Fruit fly (Drosophila melanogaster) whole organism, embryonic: ENCODE results near the gene vers.

Experiments used
- ATbp ChIP-seq: fragments of 200-800 bp; sonication (Bioruptor generic); optimal IDR thresholded peaks from 2 replicates; lab custom pipeline; 2017; ENCODE audit warnings: missing biosample characterization, mild to moderate bottlenecking, missing genetic modification characterization, missing genetic modification reagents
- Awh ChIP-seq: fragments of 200-800 bp; sonication (Bioruptor generic); IDR thresholded peaks from 2 replicates; pipeline ENCODE4, ENCODE4 v1.3.6; 2022; ENCODE audit warnings: missing biosample characterization, missing genetic modification characterization
- CG10462 ChIP-seq: fragments of 200-800 bp; sonication (Bioruptor generic); optimal IDR thresholded peaks from 2 replicates; lab custom pipeline; 2016; ENCODE audit warnings: missing biosample characterization, missing genetic modification characterization
- CG11696 ChIP-seq: fragments of 200-800 bp; sonication (Bioruptor generic); IDR thresholded peaks from 2 replicates; pipeline ENCODE4 v1.3.6; 2022; ENCODE audit warnings: missing biosample characterization, missing genetic modification characterization
- CG13296 ChIP-seq: fragments of 200-800 bp; sonication (Bioruptor generic); optimal IDR thresholded peaks from 3 replicates; lab custom pipeline; 2018; ENCODE audit warnings: missing biosample characterization, mild to moderate bottlenecking, missing genetic modification characterization
- CG13624 ChIP-seq: fragments of 200-800 bp; sonication (Bioruptor generic); optimal IDR thresholded peaks from 2 replicates; lab custom pipeline; 2016; ENCODE audit warnings: missing biosample characterization, missing genetic modification characterization
- CG17802 ChIP-seq: fragments of 200-800 bp; sonication (Bioruptor generic); optimal IDR thresholded peaks from 2 replicates; lab custom pipeline; 2018; ENCODE audit warnings: missing biosample characterization, mild to moderate bottlenecking, missing genetic modification characterization, moderate library complexity
- CG18011 ChIP-seq: fragments of 200-800 bp; sonication (Bioruptor generic); optimal IDR thresholded peaks from 2 replicates; lab custom pipeline; 2017; ENCODE audit warnings: missing biosample characterization, missing genetic modification characterization, mild to moderate bottlenecking, moderate library complexity, missing genotype
- CG18262 ChIP-seq: fragments of 200-800 bp; optimal IDR thresholded peaks from 3 replicates; lab custom pipeline; 2019; ENCODE audit warnings: missing biosample characterization, mild to moderate bottlenecking, missing genetic modification characterization, moderate library complexity
- CG18764 ChIP-seq: fragments of 200-800 bp; sonication (Bioruptor generic); optimal IDR thresholded peaks from 3 replicates; lab custom pipeline; 2016; ENCODE audit warnings: missing biosample characterization, missing genetic modification characterization
- CG32532 ChIP-seq: fragments of 200-800 bp; sonication (Bioruptor generic); IDR thresholded peaks from 2 replicates; pipeline ENCODE4 v1.3.6; 2022; ENCODE audit warnings: missing biosample characterization, missing genetic modification characterization
- CG34224 ChIP-seq: fragments of 200-800 bp; sonication (Bioruptor generic); IDR thresholded peaks from 3 replicates; pipeline ENCODE4 v1.3.6; 2022; ENCODE audit warnings: missing biosample characterization, missing genetic modification characterization; ENCODE audit not compliant: partially characterized antibody
- CG34376 ChIP-seq: fragments of 200-800 bp; sonication (Bioruptor generic); optimal IDR thresholded peaks from 2 replicates; lab custom pipeline; 2018; ENCODE audit warnings: missing biosample characterization, mild to moderate bottlenecking, missing genetic modification characterization
- CG3726 ChIP-seq: fragments of 200-800 bp; sonication (Bioruptor generic); IDR thresholded peaks from 3 replicates; pipeline ENCODE4, ENCODE4 v1.3.6; 2022; ENCODE audit warnings: missing biosample characterization, missing genetic modification characterization
- CG42726 ChIP-seq: fragments of 200-800 bp; sonication (Bioruptor generic); IDR thresholded peaks from 2 replicates; pipeline ENCODE4 v1.3.6; 2022; ENCODE audit warnings: missing biosample characterization, missing genetic modification characterization; ENCODE audit not compliant: partially characterized antibody
- CG4328 ChIP-seq: fragments of 200-800 bp; sonication (Bioruptor generic); optimal IDR thresholded peaks from 3 replicates; lab custom pipeline; 2017; ENCODE audit warnings: missing biosample characterization, missing genetic modification reagents, missing genetic modification characterization
- CG43689 ChIP-seq: fragments of 200-800 bp; sonication (Bioruptor generic); IDR thresholded peaks from 2 replicates; pipeline ENCODE4 v1.3.6; 2022; ENCODE audit warnings: missing biosample characterization, missing genetic modification characterization
- CG4854 ChIP-seq: fragments of 200-800 bp; sonication (Bioruptor generic); optimal IDR thresholded peaks from 2 replicates; lab custom pipeline; 2016; ENCODE audit warnings: missing biosample characterization, missing genetic modification characterization, inconsistent platforms
- CG7357 ChIP-seq: fragments of 200-800 bp; sonication (Bioruptor generic); IDR thresholded peaks from 3 replicates; pipeline ENCODE4 v1.3.6; 2022; ENCODE audit warnings: missing biosample characterization, missing genetic modification characterization
- CG8944 ChIP-seq: fragments of 200-800 bp; sonication (Bioruptor generic); optimal IDR thresholded peaks from 3 replicates; lab custom pipeline; 2016; ENCODE audit warnings: missing biosample characterization, missing genetic modification characterization
- Dbx ChIP-seq: fragments of 200-800 bp; sonication (Bioruptor generic); IDR thresholded peaks from 3 replicates; pipeline ENCODE4 v1.3.6; 2022; ENCODE audit warnings: missing biosample characterization, missing genetic modification characterization
- Dip2 ChIP-seq: fragments of 200-800 bp; sonication (Bioruptor generic); IDR thresholded peaks from 2 replicates; pipeline ENCODE4 v1.3.6; 2022; ENCODE audit warnings: missing biosample characterization, missing genetic modification characterization
- Fer3 ChIP-seq: fragments of 200-800 bp; sonication (Bioruptor generic); optimal IDR thresholded peaks from 2 replicates; lab custom pipeline; 2018; ENCODE audit warnings: missing biosample characterization, mild to moderate bottlenecking, missing genetic modification characterization, moderate library complexity
- HLH3B ChIP-seq: fragments of 200-800 bp; sonication (Bioruptor generic); IDR thresholded peaks from 2 replicates; pipeline ENCODE4 v1.3.6; 2022; ENCODE audit warnings: missing biosample characterization, missing genetic modification characterization
- HLH4C ChIP-seq: fragments of 200-800 bp; sonication (Bioruptor generic); IDR thresholded peaks from 3 replicates; pipeline ENCODE4 v1.3.6; 2022; ENCODE audit warnings: missing biosample characterization, missing genetic modification characterization; ENCODE audit not compliant: partially characterized antibody
- HmgD ChIP-seq: fragments of 200-800 bp; sonication (Bioruptor generic); optimal IDR thresholded peaks from 3 replicates; lab custom pipeline; 2016; ENCODE audit warnings: missing biosample characterization, missing genetic modification characterization
- Hr3 ChIP-seq: fragments of 200-800 bp; sonication (Bioruptor generic); optimal IDR thresholded peaks from 3 replicates; lab custom pipeline; 2016; ENCODE audit warnings: missing biosample characterization, missing genetic modification characterization
- Lim3 ChIP-seq: fragments of 200-800 bp; sonication (Bioruptor generic); IDR thresholded peaks from 2 replicates; pipeline ENCODE4 v1.3.6; 2022; ENCODE audit warnings: missing biosample characterization, missing genetic modification characterization
- NfI ChIP-seq: fragments of 200-800 bp; sonication (Bioruptor generic); optimal IDR thresholded peaks from 3 replicates; lab custom pipeline; 2018; ENCODE audit warnings: missing biosample characterization, mild to moderate bottlenecking, missing genetic modification characterization, moderate library complexity
- Oli ChIP-seq: fragments of 200-800 bp; sonication (Bioruptor generic); optimal IDR thresholded peaks from 2 replicates; lab custom pipeline; 2018; ENCODE audit warnings: missing biosample characterization, mild to moderate bottlenecking, missing genetic modification characterization, moderate library complexity
- Taf1 ChIP-seq: fragments of 200-800 bp; sonication (Bioruptor generic); IDR thresholded peaks from 2 replicates; pipeline ENCODE4 v1.3.6; 2022; ENCODE audit warnings: missing biosample characterization, missing genetic modification characterization
- YL-1 ChIP-seq: fragments of 200-800 bp; sonication (Bioruptor generic); optimal IDR thresholded peaks from 3 replicates; lab custom pipeline; 2017; ENCODE audit warnings: missing biosample characterization, mild to moderate bottlenecking, missing genetic modification characterization
- ab ChIP-seq: fragments of 200-800 bp; sonication (Bioruptor generic); optimal IDR thresholded peaks from 2 replicates; lab custom pipeline; 2016; ENCODE audit warnings: missing biosample characterization, missing genetic modification characterization
- abd-A ChIP-seq: fragments of 200-800 bp; sonication (Bioruptor generic); optimal IDR thresholded peaks from 3 replicates; lab custom pipeline; 2019; ENCODE audit warnings: missing biosample characterization, mild to moderate bottlenecking, missing genetic modification characterization, moderate library complexity
- ac ChIP-seq: fragments of 200-800 bp; sonication (Bioruptor generic); optimal IDR thresholded peaks from 3 replicates; lab custom pipeline; 2017; ENCODE audit warnings: missing biosample characterization, mild to moderate bottlenecking, missing genetic modification characterization
- az2 ChIP-seq: fragments of 200-800 bp; sonication (Bioruptor generic); optimal IDR thresholded peaks from 3 replicates; lab custom pipeline; 2016; ENCODE audit warnings: missing biosample characterization, missing genetic modification characterization
- cas ChIP-seq: fragments of 200-800 bp; sonication (Bioruptor generic); IDR thresholded peaks from 2 replicates; pipeline ENCODE4 v1.3.6; 2022; ENCODE audit warnings: missing biosample characterization, missing genetic modification characterization
- cg ChIP-seq: fragments of 200-800 bp; sonication (Bioruptor generic); optimal IDR thresholded peaks from 3 replicates; lab custom pipeline; 2019; ENCODE audit warnings: missing biosample characterization, mild to moderate bottlenecking, missing genetic modification characterization, moderate library complexity
- chm ChIP-seq: fragments of 200-800 bp; sonication (Bioruptor generic); IDR thresholded peaks from 2 replicates; pipeline ENCODE4 v1.3.6; 2022; ENCODE audit warnings: missing biosample characterization, missing genetic modification characterization
- chn ChIP-seq: fragments of 200-800 bp; sonication (Bioruptor generic); optimal IDR thresholded peaks from 2 replicates; lab custom pipeline; 2016; ENCODE audit warnings: missing biosample characterization, missing genetic modification characterization
- exex ChIP-seq: fragments of 200-800 bp; sonication (Bioruptor generic); optimal IDR thresholded peaks from 4 replicates; lab custom pipeline; 2018; ENCODE audit warnings: missing biosample characterization, mild to moderate bottlenecking, missing genetic modification characterization, moderate library complexity
- eyg ChIP-seq: fragments of 200-800 bp; sonication (Bioruptor generic); optimal IDR thresholded peaks from 3 replicates; lab custom pipeline; 2016; ENCODE audit warnings: missing biosample characterization, missing genetic modification characterization
- ftz-f1 ChIP-seq: fragments of 200-800 bp; sonication (Bioruptor generic); optimal IDR thresholded peaks from 2 replicates; lab custom pipeline; 2016; ENCODE audit warnings: missing biosample characterization, missing genetic modification characterization
- gem ChIP-seq: fragments of 200-800 bp; sonication (Bioruptor generic); optimal IDR thresholded peaks from 2 replicates; lab custom pipeline; 2019; ENCODE audit warnings: missing biosample characterization, mild to moderate bottlenecking, missing genetic modification characterization, moderate library complexity
- hbn ChIP-seq: fragments of 200-800 bp; sonication (Bioruptor generic); IDR thresholded peaks from 2 replicates; pipeline ENCODE4 v1.3.6; 2022; ENCODE audit warnings: missing biosample characterization, missing genetic modification characterization; ENCODE audit not compliant: partially characterized antibody
- kni ChIP-seq: fragments of 200-800 bp; sonication (Bioruptor generic); optimal IDR thresholded peaks from 3 replicates; lab custom pipeline; 2017; ENCODE audit warnings: mild to moderate bottlenecking, missing biosample characterization, missing genetic modification reagents, missing genetic modification characterization
- knrl ChIP-seq: fragments of 200-800 bp; sonication (Bioruptor generic); IDR thresholded peaks from 3 replicates; pipeline ENCODE4 v1.3.6; 2022; ENCODE audit warnings: missing biosample characterization, missing genetic modification characterization; ENCODE audit not compliant: partially characterized antibody
- lov ChIP-seq, 2 experiments: fragments of 200-800 bp in 1 of 2; fragments of >200 bp in 1 of 2; sonication (Bioruptor generic) in 1 of 2; IDR thresholded peaks in 1 of 2; optimal IDR thresholded peaks in 1 of 2; 2 replicates in 1 of 2; 3 replicates in 1 of 2; pipeline versions ENCODE4 v1.3.6 to Lab custom; 2017 to 2022; ENCODE audit warnings: missing biosample characterization in 1 of 2, missing genetic modification characterization in 1 of 2
- sens-2 ChIP-seq: fragments of 200-800 bp; sonication (Bioruptor generic); IDR thresholded peaks from 2 replicates; pipeline ENCODE4 v1.3.6; 2022; ENCODE audit warnings: missing biosample characterization, missing genetic modification characterization
- tx ChIP-seq: fragments of 200-800 bp; sonication (Bioruptor generic); optimal IDR thresholded peaks from 2 replicates; lab custom pipeline; 2016; ENCODE audit warnings: missing biosample characterization, missing genetic modification characterization

vers gene

DNA sequence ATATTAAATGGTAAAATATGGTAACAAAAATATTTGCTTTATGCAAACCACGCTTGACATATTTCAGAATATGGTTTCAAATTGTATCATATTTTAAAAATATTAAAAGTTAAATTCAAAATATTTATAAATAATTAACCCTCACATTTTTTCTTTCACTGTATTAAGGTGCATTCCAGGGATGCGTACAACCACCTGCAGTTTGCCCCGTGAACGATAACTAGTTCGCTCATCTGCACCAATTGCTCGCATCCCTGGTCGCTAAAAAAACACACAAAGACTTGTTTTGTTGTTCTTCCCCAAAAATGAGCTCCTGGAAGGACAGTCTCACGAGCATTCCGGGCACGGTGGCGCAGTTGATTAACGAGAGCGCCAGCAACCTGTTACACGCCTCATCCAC lies 16.0 kb downstream of the vers start, which contains the start of gene DEF8 (continued):
- TF ChIP-seq sens-2 (GFP tag; lab: Robert Waterston, UW) = peak; percentile 76; the same call in 1 of the 2 replicates
- TF ChIP-seq Hr3 (GFP tag; lab: Kevin White, UChicago) = peak; percentile 86
- peak; percentile 61 for TF ChIP-seq ATbp
- TF ChIP-seq CG13296 = peak; percentile 88
- peak; percentile 94 for TF ChIP-seq ftz-f1 (GFP tag; lab: Kevin White, UChicago)
- TF ChIP-seq CG18764 (GFP tag; lab: Kevin White, UChicago) = peak; percentile 80
- no peak for TF ChIP-seq Dip2 (GFP tag; lab: Robert Waterston, UW)
- TF ChIP-seq exex = no peak
- TF ChIP-seq tx (GFP tag; lab: Kevin White, UChicago) = peak; percentile 29
- no peak for TF ChIP-seq HLH4C (GFP tag; lab: Robert Waterston, UW)
- no peak for TF ChIP-seq ab (GFP tag; lab: Kevin White, UChicago)
- TF ChIP-seq HLH3B (GFP tag; lab: Robert Waterston, UW) = peak; percentile 94
- TF ChIP-seq cas (GFP tag; lab: Robert Waterston, UW) = no peak
- peak; percentile 55 for TF ChIP-seq CG10462 (GFP tag; lab: Kevin White, UChicago)
- peak; percentile 40 for TF ChIP-seq kni (GFP tag; lab: Kevin White, UChicago)
- TF ChIP-seq YL-1 (GFP tag; lab: Kevin White, UChicago) = peak; percentile 82
- peak; percentile 80; the same call in 2 of the 3 replicates for TF ChIP-seq Dbx
- peak; percentile 77 for TF ChIP-seq NfI
- TF ChIP-seq CG3726 (GFP tag; lab: Robert Waterston, UW) = peak; percentile 49; the same call in 1 of the 3 replicates
- TF ChIP-seq CG43689 (GFP tag; lab: Robert Waterston, UW) = peak; percentile 73
- peak; percentile 66; the same call in 1 of the 2 replicates for TF ChIP-seq Taf1 (GFP tag; lab: Robert Waterston, UW)
- peak; percentile 68 for TF ChIP-seq CG4328 (GFP tag; lab: Kevin White, UChicago)
- no peak for TF ChIP-seq abd-A (tag; lab: Kevin White, UChicago)
- TF ChIP-seq chm (GFP tag; lab: Robert Waterston, UW) = peak; percentile 77
- TF ChIP-seq Lim3 (GFP tag; lab: Robert Waterston, UW) = peak; percentile 42; the same call in 1 of the 2 replicates
- TF ChIP-seq knrl (GFP tag; lab: Robert Waterston, UW) = peak; percentile 60; the same call in 2 of the 3 replicates
- no peak for TF ChIP-seq CG17802 (tag; lab: Kevin White, UChicago)
- no peak for TF ChIP-seq CG4854 (GFP tag; lab: Kevin White, UChicago)
- TF ChIP-seq eyg = no peak
- peak; percentile 85 for TF ChIP-seq CG32532 (GFP tag; lab: Robert Waterston, UW)
- peak; percentile 33 for TF ChIP-seq CG13624 (GFP tag; lab: Kevin White, UChicago)
- peak; percentile 25 for TF ChIP-seq ac (GFP tag; lab: Kevin White, UChicago)
- TF ChIP-seq Oli (tag; lab: Kevin White, UChicago) = peak; percentile 85
- peak; percentile 72 for TF ChIP-seq CG11696
- TF ChIP-seq Awh (GFP tag; lab: Robert Waterston, UW) = peak; percentile 90
- no peak for TF ChIP-seq CG7357 (GFP tag; lab: Robert Waterston, UW)
- peak; percentile 53 for TF ChIP-seq chn (GFP tag; lab: Kevin White, UChicago)
- TF ChIP-seq gem = peak; percentile 92
- TF ChIP-seq Fer3 = peak; percentile 90
- peak; percentile 90 for TF ChIP-seq CG18262 (tag; lab: Kevin White, UChicago)
- TF ChIP-seq hbn = no peak
- no peak for TF ChIP-seq HmgD
- no peak for TF ChIP-seq CG34224 (GFP tag; lab: Robert Waterston, UW)
- TF ChIP-seq CG42726 (GFP tag; lab: Robert Waterston, UW) = 0 out of 2 replicates have a peak, but pooled peaks have one; percentile 37
- peak; percentile 79 for TF ChIP-seq az2 (GFP tag; lab: Kevin White, UChicago)
- TF ChIP-seq lov (optimal IDR thresholded peaks at IDR 0.05; lab: Kevin White, UChicago) = no peak
- peak; percentile 64; the same call in 2 of the 3 replicates for TF ChIP-seq lov (GFP tag; IDR thresholded peaks at IDR 0.05; lab: Robert Waterston, UW)
- peak; percentile 11 for TF ChIP-seq CG34376 (GFP tag; lab: Kevin White, UChicago)
- TF ChIP-seq CG18011 (GFP tag; lab: Kevin White, UChicago) = peak; percentile 43
- no peak for TF ChIP-seq CG8944
- TF ChIP-seq cg = no peak
